Worm (Caenorhabditis elegans): ENCODE data around the gene F36G9.13.

ce11 chrV:15940254-15940653, 42.8 kb upstream of the F36G9.13 start, which contains the start of gene srw-55:
- TF ChIP-seq ama-1 (optimal IDR thresholded peaks at IDR 0.05) (no peak), sea-1 (GFP tag; conservative IDR thresholded peaks at IDR 0.05) (no peak), ceh-13 (GFP tag; optimal IDR thresholded peaks at IDR 0.05) (no peak), aly-1 (tag; optimal IDR thresholded peaks at IDR 0.05) (no peak), ets-7 (tag; optimal IDR thresholded peaks at IDR 0.05) (no peak), hmbx-1 (tag; optimal IDR thresholded peaks at IDR 0.05) (no peak), tbx-37 (GFP tag; conservative IDR thresholded peaks at IDR 0.05) (no peak)
